Worm (Caenorhabditis elegans) whole organism, early embryonic: ENCODE results near the gene mrg-1.

Experiments
- ama-1 ChIP-seq: fragments of 150-350 bp; optimal IDR thresholded peaks from 2 replicates; lab custom pipeline; 2014
- flt-1 ChIP-seq: fragments of 200-800 bp; sonication (Bioruptor generic); IDR thresholded peaks from 2 replicates; pipeline ENCODE4 v1.3.6; 2022; ENCODE audit warnings: missing genetic modification characterization, missing compliant biosample characterization
- scrt-1 ChIP-seq: fragments of 200-800 bp; sonication (Bioruptor generic); IDR thresholded peaks from 2 replicates; pipeline ENCODE4 v1.3.6; 2022; ENCODE audit warnings: missing genetic modification characterization, missing compliant biosample characterization

DNA sequence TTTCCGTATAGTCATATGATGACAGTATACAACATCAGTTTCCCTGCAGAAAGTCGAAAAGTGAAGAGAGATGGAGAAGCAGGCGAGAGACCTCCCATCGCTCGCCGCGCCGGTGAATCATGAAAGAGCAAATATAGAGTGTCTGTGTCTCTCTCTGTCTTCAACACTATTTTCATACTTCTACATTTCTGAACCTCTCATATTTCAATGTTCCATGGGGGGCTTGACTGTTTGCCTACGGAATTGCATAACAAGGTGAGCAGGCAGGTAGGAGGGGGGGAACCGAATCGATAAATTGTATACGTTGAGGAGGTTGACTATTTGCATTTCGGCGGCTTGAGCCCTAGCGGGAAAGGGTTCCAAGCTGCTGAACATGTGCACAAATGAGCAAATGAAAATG, 45.4 kb upstream of the mrg-1 start:
- TF ChIP-seq flt-1 (GFP tag; lab: Robert Waterston, UW) (no peak), scrt-1 (GFP tag; lab: Robert Waterston, UW) (no peak), ama-1 (lab: Kevin White, UChicago) (no peak)
